Worm (Caenorhabditis elegans): ENCODE measurements around the gene F19D8.2.

ce11 chrX:13855928-13856327, 21.7 kb downstream of the F19D8.2 start:
- TF ChIP-seq nhr-237 (tag; optimal IDR thresholded peaks at IDR 0.05) (no peak), efl-1 (optimal IDR thresholded peaks at IDR 0.05) (no peak), efl-1 (GFP tag; optimal IDR thresholded peaks at IDR 0.05 in 1 of 2) (peak in 1 of 2 experiments; percentile 91), nhr-84 (tag; optimal IDR thresholded peaks at IDR 0.05) (no peak), hlh-17 (GFP tag; optimal IDR thresholded peaks at IDR 0.05; ENCODE audit: borderline replicate concordance) (no peak), nhr-28 (tag; optimal IDR thresholded peaks at IDR 0.05) (no peak)
